Worm (Caenorhabditis elegans) whole organism, L2 larva: Measurements from ENCODE around the gene C17H12.11.
A peak's percentile ranks its signal among the peaks of the same experiment; 100 is the strongest.

ENCODE experiments used
- C34F6.9 ChIP-seq: fragments of 150-350 bp; optimal IDR thresholded peaks from 2 replicates; lab custom pipeline; 2014; ENCODE audit warnings: missing biosample characterization, missing genetic modification characterization
- F13H6.1 ChIP-seq: sonication (generic microtip); optimal IDR thresholded peaks from 2 replicates; lab custom pipeline; 2016; ENCODE audit warnings: missing genetic modification characterization, missing compliant biosample characterization
- R02D3.7 ChIP-seq: fragments of 150-350 bp; optimal IDR thresholded peaks from 2 replicates; lab custom pipeline; 2014; ENCODE audit warnings: missing biosample characterization, missing genetic modification characterization
- Y55F3AM.14 ChIP-seq: fragments of 200-800 bp; sonication (Bioruptor generic); optimal IDR thresholded peaks from 2 replicates; lab custom pipeline; 2018; ENCODE audit warnings: mild to moderate bottlenecking, missing genetic modification characterization, missing compliant biosample characterization
- ZK546.5 ChIP-seq: sonication (generic microtip); optimal IDR thresholded peaks from 2 replicates; lab custom pipeline; 2017; ENCODE audit warnings: missing biosample characterization, missing genetic modification characterization
- alr-1 ChIP-seq: fragments of 150-350 bp; optimal IDR thresholded peaks from 2 replicates; lab custom pipeline; 2014; ENCODE audit warnings: missing biosample characterization, missing genetic modification characterization
- aly-2 ChIP-seq: fragments of 150-350 bp; optimal IDR thresholded peaks from 2 replicates; lab custom pipeline; 2014; ENCODE audit warnings: missing biosample characterization, missing genetic modification characterization
- ama-1 ChIP-seq: fragments of 150-350 bp; optimal IDR thresholded peaks from 2 replicates; lab custom pipeline; 2018; ENCODE audit warnings: inconsistent platforms
- blmp-1 ChIP-seq: sonication (generic microtip); optimal IDR thresholded peaks from 2 replicates; lab custom pipeline; 2017; ENCODE audit warnings: missing genetic modification characterization, mild to moderate bottlenecking, missing compliant biosample characterization, antibody characterized with exemption, moderate library complexity; ENCODE audit not compliant: insufficient read depth
- ceh-16 ChIP-seq: fragments of 150-350 bp; optimal IDR thresholded peaks from 2 replicates; lab custom pipeline; 2014; ENCODE audit warnings: missing biosample characterization, missing genetic modification characterization
- ceh-82 ChIP-seq: fragments of 150-350 bp; optimal IDR thresholded peaks from 2 replicates; lab custom pipeline; 2014; ENCODE audit warnings: missing biosample characterization, missing genetic modification characterization
- crh-2 ChIP-seq: sonication (generic microtip); optimal IDR thresholded peaks from 2 replicates; lab custom pipeline; 2017; ENCODE audit warnings: missing biosample characterization, missing genetic modification characterization
- dmd-4 ChIP-seq: sonication (generic microtip); optimal IDR thresholded peaks from 2 replicates; lab custom pipeline; 2017; ENCODE audit warnings: missing biosample characterization, missing genetic modification characterization
- egl-27 ChIP-seq: sonication (generic microtip); optimal IDR thresholded peaks from 3 replicates; lab custom pipeline; 2017; ENCODE audit warnings: missing biosample characterization, missing genetic modification reagents, missing genetic modification characterization
- elt-1 ChIP-seq: fragments of 150-350 bp; optimal IDR thresholded peaks from 2 replicates; lab custom pipeline; 2014; ENCODE audit warnings: missing biosample characterization, missing genetic modification characterization
- elt-3 ChIP-seq: sonication (generic microtip); optimal IDR thresholded peaks from 2 replicates; lab custom pipeline; 2017; ENCODE audit warnings: missing biosample characterization, missing genetic modification characterization
- fos-1 ChIP-seq: fragments of 150-350 bp; optimal IDR thresholded peaks from 2 replicates; lab custom pipeline; 2014; ENCODE audit warnings: missing biosample characterization, missing genetic modification characterization
- gmeb-1 ChIP-seq: fragments of 150-350 bp; optimal IDR thresholded peaks from 2 replicates; lab custom pipeline; 2014; ENCODE audit warnings: missing biosample characterization, missing genetic modification characterization
- lin-11 ChIP-seq: fragments of 150-350 bp; sonication (generic microtip); optimal IDR thresholded peaks from 2 replicates; lab custom pipeline; 2014; ENCODE audit warnings: missing biosample characterization, missing genetic modification characterization, inconsistent platforms, mixed read lengths
- lin-13 ChIP-seq: fragments of 150-350 bp; optimal IDR thresholded peaks from 2 replicates; lab custom pipeline; 2014; ENCODE audit warnings: missing biosample characterization, missing genetic modification reagents, missing genetic modification characterization
- lin-39 ChIP-seq: fragments of 150-350 bp; optimal IDR thresholded peaks from 2 replicates; lab custom pipeline; 2014; ENCODE audit warnings: missing biosample characterization, missing genetic modification reagents, missing genetic modification characterization
- lsy-2 ChIP-seq, 2 experiments: fragments of 150-350 bp in 1 of 2; sonication (generic microtip) in 1 of 2; optimal IDR thresholded peaks; 2 replicates each; lab custom pipeline; 2014 to 2017; ENCODE audit warnings: missing biosample characterization in 2 of 2, missing genetic modification characterization in 2 of 2
- mab-5 ChIP-seq: fragments of 150-350 bp; optimal IDR thresholded peaks from 2 replicates; lab custom pipeline; 2014; ENCODE audit warnings: missing biosample characterization, missing genetic modification characterization
- mbf-1 ChIP-seq: sonication (generic microtip); optimal IDR thresholded peaks from 2 replicates; lab custom pipeline; 2017; ENCODE audit warnings: missing biosample characterization, missing genetic modification characterization
- mdl-1 ChIP-seq, 2 experiments: fragments of 150-350 bp in 1 of 2; sonication (generic microtip) in 1 of 2; optimal IDR thresholded peaks; 2 replicates each; lab custom pipeline; 2017; ENCODE audit warnings: missing biosample characterization in 2 of 2, missing genetic modification characterization in 2 of 2
- nhr-10 ChIP-seq: sonication (generic microtip); optimal IDR thresholded peaks from 2 replicates; lab custom pipeline; 2017; ENCODE audit warnings: missing biosample characterization, missing genetic modification characterization
- nhr-11 ChIP-seq: fragments of 150-350 bp; optimal IDR thresholded peaks from 2 replicates; lab custom pipeline; 2014; ENCODE audit warnings: missing biosample characterization, missing genetic modification characterization
- nhr-12 ChIP-seq: fragments of 150-350 bp; optimal IDR thresholded peaks from 2 replicates; lab custom pipeline; 2014; ENCODE audit warnings: missing biosample characterization, missing genetic modification characterization
- nhr-129 ChIP-seq: fragments of 150-350 bp; optimal IDR thresholded peaks from 2 replicates; lab custom pipeline; 2014; ENCODE audit warnings: missing biosample characterization, missing genetic modification characterization
- nhr-21 ChIP-seq: fragments of 150-350 bp; optimal IDR thresholded peaks from 2 replicates; lab custom pipeline; 2014; ENCODE audit warnings: missing biosample characterization, missing genetic modification characterization
- nhr-23 ChIP-seq: fragments of 150-350 bp; optimal IDR thresholded peaks from 2 replicates; lab custom pipeline; 2014; ENCODE audit warnings: missing biosample characterization, missing genetic modification reagents, missing genetic modification characterization
- nhr-237 ChIP-seq: fragments of 150-350 bp; optimal IDR thresholded peaks from 2 replicates; lab custom pipeline; 2014; ENCODE audit warnings: missing biosample characterization, missing genetic modification characterization
- nhr-25 ChIP-seq: fragments of 150-350 bp; sonication (generic microtip); optimal IDR thresholded peaks from 3 replicates; lab custom pipeline; 2014; ENCODE audit warnings: missing biosample characterization, missing genetic modification characterization
- nhr-6 ChIP-seq: fragments of 150-350 bp; optimal IDR thresholded peaks from 2 replicates; lab custom pipeline; 2014; ENCODE audit warnings: missing biosample characterization, missing genetic modification characterization
- nhr-77 ChIP-seq: fragments of 150-350 bp; optimal IDR thresholded peaks from 2 replicates; lab custom pipeline; 2014; ENCODE audit warnings: missing biosample characterization, missing genetic modification characterization
- peb-1 ChIP-seq: fragments of 150-350 bp; optimal IDR thresholded peaks from 2 replicates; lab custom pipeline; 2014; ENCODE audit warnings: missing biosample characterization, missing genetic modification characterization
- sem-4 ChIP-seq: fragments of 150-350 bp; optimal IDR thresholded peaks from 2 replicates; lab custom pipeline; 2014; ENCODE audit warnings: missing biosample characterization, missing genetic modification reagents, missing genetic modification characterization
- skn-1 ChIP-seq: sonication (generic microtip); optimal IDR thresholded peaks from 2 replicates; lab custom pipeline; 2017; ENCODE audit warnings: missing biosample characterization, missing genetic modification characterization
- sma-3 ChIP-seq: sonication (generic microtip); optimal IDR thresholded peaks from 2 replicates; lab custom pipeline; 2016; ENCODE audit warnings: missing genetic modification reagents, missing genetic modification characterization, missing compliant biosample characterization
- sma-9 ChIP-seq, 2 experiments: fragments of 150-350 bp in 1 of 2; sonication (generic microtip) in 1 of 2; optimal IDR thresholded peaks; 2 replicates each; lab custom pipeline; 2014 to 2016; ENCODE audit warnings: missing genetic modification characterization in 2 of 2, mild to moderate bottlenecking in 1 of 2, missing biosample characterization in 1 of 2, missing compliant biosample characterization in 1 of 2, missing genetic modification reagents in 1 of 2, moderate library complexity in 1 of 2
- snpc-4 ChIP-seq: fragments of 150-350 bp; optimal IDR thresholded peaks from 2 replicates; lab custom pipeline; 2014; ENCODE audit warnings: missing biosample characterization, missing genetic modification characterization
- unc-39 ChIP-seq: fragments of 150-350 bp; optimal IDR thresholded peaks from 2 replicates; lab custom pipeline; 2014; ENCODE audit warnings: missing biosample characterization, missing genetic modification characterization
- unc-55 ChIP-seq: fragments of 150-350 bp; sonication (generic microtip); optimal IDR thresholded peaks from 3 replicates; lab custom pipeline; 2014; ENCODE audit warnings: missing biosample characterization, missing genetic modification reagents, missing genetic modification characterization
- unc-62 ChIP-seq: fragments of 150-350 bp; optimal IDR thresholded peaks from 2 replicates; lab custom pipeline; 2014; ENCODE audit warnings: missing biosample characterization, missing genetic modification reagents, missing genetic modification characterization
- zag-1 ChIP-seq: fragments of 150-350 bp; optimal IDR thresholded peaks from 2 replicates; lab custom pipeline; 2014; ENCODE audit warnings: missing biosample characterization, missing genetic modification characterization
- ztf-1 ChIP-seq: fragments of 200-800 bp; sonication (Bioruptor generic); conservative IDR thresholded peaks from 2 replicates; pipeline ENCODE4 v1.3.6; 2022; ENCODE audit warnings: missing genetic modification characterization, missing compliant biosample characterization
- ztf-11 ChIP-seq: sonication (generic microtip); optimal IDR thresholded peaks from 2 replicates; lab custom pipeline; 2017; ENCODE audit warnings: missing biosample characterization, missing genetic modification characterization
- ztf-4 ChIP-seq: fragments of 150-350 bp; optimal IDR thresholded peaks from 2 replicates; lab custom pipeline; 2014; ENCODE audit warnings: missing biosample characterization, missing genetic modification characterization

C17H12.11 gene

DNA sequence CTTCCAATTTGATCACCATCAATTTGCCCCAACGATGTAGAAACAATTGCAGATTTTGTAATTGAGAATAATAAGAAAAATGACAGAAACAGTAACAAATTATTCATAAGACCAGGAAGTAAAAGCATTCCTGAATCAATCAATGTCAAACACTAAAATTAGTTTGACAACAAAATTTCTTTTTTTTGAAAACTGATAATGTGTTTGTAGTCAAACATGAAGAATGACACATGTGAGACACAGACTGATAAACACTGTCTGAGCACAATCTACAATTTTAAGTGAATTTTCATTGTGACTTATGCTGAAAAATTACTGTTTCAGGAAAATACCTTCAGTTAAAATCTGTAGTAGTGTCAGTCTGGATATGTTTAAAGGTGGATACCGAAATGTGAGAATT, at the start of gene C17H12.11, which contains the start of gene cest-4:
Gene C17H12.11 (plus strand): TSS at position 256 of the 400 bp plus-strand sequence.
Gene cest-4 (minus strand): TSS at position 206 of the 400 bp plus-strand sequence.
- TF ChIP-seq lin-13 (GFP tag; lab: Kevin White, UChicago) (no peak), nhr-11 (no peak), fos-1 (tag; lab: Kevin White, UChicago) (peak; percentile 95), sma-9 (GFP tag; optimal IDR thresholded peaks at IDR 0.05; lab: Kevin White, UChicago) (peak; percentile 43), sma-9 (tag; optimal IDR thresholded peaks at IDR 0.05; lab: Kevin White, UChicago) (no peak), skn-1 (tag; lab: Kevin White, UChicago) (peak; percentile 34), nhr-77 (no peak), sma-3 (GFP tag; lab: Kevin White, UChicago) (no peak), peb-1 (tag; lab: Kevin White, UChicago) (no peak), gmeb-1 (tag; lab: Kevin White, UChicago) (no peak), snpc-4 (no peak), ztf-4 (no peak), dmd-4 (tag; lab: Kevin White, UChicago) (no peak)

DNA sequence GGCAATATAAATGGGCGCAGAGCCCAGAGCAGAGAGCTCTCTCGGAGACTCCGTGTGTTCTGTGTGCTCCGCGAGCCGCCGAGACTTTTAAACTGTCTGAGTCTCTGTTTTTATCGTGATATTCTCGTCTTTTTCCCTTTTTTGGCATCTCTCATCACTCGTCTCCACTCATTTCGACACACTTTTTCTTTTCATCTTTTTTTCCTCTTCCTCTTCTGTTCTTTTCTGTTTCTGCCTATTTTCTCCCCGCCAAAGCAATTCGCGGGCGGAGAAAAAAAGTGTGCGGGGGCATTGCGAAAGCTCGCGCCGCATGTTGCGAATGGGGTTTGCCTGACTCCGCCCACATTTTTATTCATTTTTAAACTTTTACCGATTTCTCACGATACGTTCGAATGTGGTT, 45.8 kb upstream of the C17H12.11 start:
- TF ChIP-seq ceh-82 (tag; lab: Kevin White, UChicago) (peak; percentile 21), skn-1 (tag; lab: Kevin White, UChicago) (peak; percentile 82), unc-39 (tag; lab: Kevin White, UChicago) (no peak), sma-9 (GFP tag; optimal IDR thresholded peaks at IDR 0.05; lab: Kevin White, UChicago) (peak; percentile 82), sma-9 (tag; optimal IDR thresholded peaks at IDR 0.05; lab: Kevin White, UChicago) (no peak), ztf-11 (tag; lab: Kevin White, UChicago) (peak; percentile 65), C34F6.9 (tag; lab: Kevin White, UChicago) (peak; percentile 94), sma-3 (GFP tag; lab: Kevin White, UChicago) (peak; percentile 83), ztf-1 (GFP tag; lab: Robert Waterston, UW) (no peak), nhr-25 (peak; percentile 83), blmp-1 (peak; percentile 31), Y55F3AM.14 (peak; percentile 59), ztf-4 (peak; percentile 77), snpc-4 (peak; percentile 28), nhr-237 (tag; lab: Kevin White, UChicago) (peak; percentile 56), ceh-16 (tag; lab: Kevin White, UChicago) (peak; percentile 30), nhr-11 (no peak), unc-55 (GFP tag; lab: Kevin White, UChicago) (peak; percentile 93), mbf-1 (no peak), dmd-4 (tag; lab: Kevin White, UChicago) (no peak), mab-5 (peak; percentile 88), ama-1 (lab: Kevin White, UChicago) (no peak), sem-4 (tag; lab: Kevin White, UChicago) (peak; percentile 77), zag-1 (peak; percentile 69), nhr-77 (no peak), unc-62 (GFP tag; lab: Kevin White, UChicago) (no peak), R02D3.7 (tag; lab: Kevin White, UChicago) (no peak), nhr-23 (tag; lab: Kevin White, UChicago) (no peak), nhr-12 (tag; lab: Kevin White, UChicago) (no peak), gmeb-1 (tag; lab: Kevin White, UChicago) (peak; percentile 88), lin-11 (tag; lab: Kevin White, UChicago) (peak; percentile 93), elt-3 (tag; lab: Kevin White, UChicago) (no peak), lin-39 (tag; lab: Kevin White, UChicago) (no peak), fos-1 (tag; lab: Kevin White, UChicago) (peak; percentile 77), peb-1 (tag; lab: Kevin White, UChicago) (no peak), mdl-1 (tag; optimal IDR thresholded peaks at IDR 0.05; lab: Kevin White, UChicago) (peak in 1 of 2 experiments; percentile 15), ZK546.5 (tag; lab: Kevin White, UChicago) (peak; percentile 22), alr-1 (no peak), nhr-129 (peak; percentile 82), nhr-6 (tag; lab: Kevin White, UChicago) (peak; percentile 49), elt-1 (tag; lab: Kevin White, UChicago) (no peak), egl-27 (tag; lab: Kevin White, UChicago) (peak; percentile 81), aly-2 (tag; lab: Kevin White, UChicago) (no peak), F13H6.1 (tag; lab: Kevin White, UChicago) (peak; percentile 89), nhr-10 (tag; lab: Kevin White, UChicago) (peak; percentile 14), lin-13 (GFP tag; lab: Kevin White, UChicago) (peak; percentile 89), lsy-2 (tag; optimal IDR thresholded peaks at IDR 0.05; lab: Kevin White, UChicago) (peak; percentile 64 to 84), crh-2 (tag; lab: Kevin White, UChicago) (peak; percentile 91), nhr-21 (peak; percentile 77)
